Worm (Caenorhabditis elegans) whole organism, L4/young adult: ENCODE data around the gene F31F6.1.

ENCODE experiments used
- W03F9.2 ChIP-seq: fragments of 150-350 bp; optimal IDR thresholded peaks from 2 replicates; lab custom pipeline; 2014; ENCODE audit warnings: missing biosample characterization, missing genetic modification characterization
- dao-5 ChIP-seq: sonication (generic microtip); optimal IDR thresholded peaks from 2 replicates; lab custom pipeline; 2016; ENCODE audit warnings: missing genotype, missing genetic modification characterization, moderate library complexity, missing compliant biosample characterization

DNA sequence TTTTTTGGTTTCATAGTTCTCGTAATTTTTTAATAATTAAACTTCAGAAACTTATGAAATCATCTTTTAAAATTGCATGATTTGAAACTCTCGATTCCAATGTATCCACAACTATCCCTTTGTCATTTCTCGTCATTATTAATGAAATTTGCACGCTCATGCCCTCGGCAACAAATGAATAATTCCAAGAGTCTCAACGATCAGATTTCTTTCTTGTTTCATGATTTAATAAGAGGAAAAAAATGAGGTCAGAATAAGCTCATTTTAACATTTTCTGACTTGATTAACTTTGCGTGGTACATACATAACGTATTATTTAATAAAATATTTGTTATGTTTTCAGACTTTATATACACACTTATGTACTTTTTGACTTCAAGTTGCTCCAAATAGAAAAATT lies 29.8 kb downstream of the F31F6.1 start:
- no peak for TF ChIP-seq W03F9.2 (tag; lab: Kevin White, UChicago)
- no peak for TF ChIP-seq dao-5
